Worm (Caenorhabditis elegans) whole organism, L4 larva: ENCODE results near the gene bec-1.
A peak's percentile ranks its signal among the peaks of the same experiment; 100 is the strongest.

Experiments used
- F10B5.3 ChIP-seq: sonication (generic microtip); optimal IDR thresholded peaks from 2 replicates; lab custom pipeline; 2016; ENCODE audit warnings: mild to moderate bottlenecking, missing genetic modification characterization, missing compliant biosample characterization
- F37D6.2 ChIP-seq: sonication (generic microtip); optimal IDR thresholded peaks from 2 replicates; lab custom pipeline; 2016; ENCODE audit warnings: mild to moderate bottlenecking, missing genetic modification characterization, missing compliant biosample characterization
- F49E8.2 ChIP-seq: sonication (generic microtip); optimal IDR thresholded peaks from 2 replicates; lab custom pipeline; 2016; ENCODE audit warnings: missing compliant biosample characterization, mild to moderate bottlenecking, missing genetic modification characterization, borderline replicate concordance
- R02D3.7 ChIP-seq: fragments of 150-350 bp; sonication (generic microtip); optimal IDR thresholded peaks from 3 replicates; lab custom pipeline; 2014; ENCODE audit warnings: missing biosample characterization, missing genetic modification characterization
- T20F7.1 ChIP-seq: fragments of 200-800 bp; sonication (Bioruptor generic); optimal IDR thresholded peaks from 2 replicates; lab custom pipeline; 2018; ENCODE audit warnings: mild to moderate bottlenecking, missing genetic modification characterization, missing compliant biosample characterization
- Y5F2A.4 ChIP-seq: fragments of 200-800 bp; sonication (Bioruptor generic); optimal IDR thresholded peaks from 2 replicates; lab custom pipeline; 2018; ENCODE audit warnings: mild to moderate bottlenecking, missing genetic modification characterization, missing compliant biosample characterization
- Y75B8A.6 ChIP-seq: fragments of 200-800 bp; sonication (Bioruptor generic); IDR thresholded peaks from 2 replicates; pipeline ENCODE4 v1.3.6; 2022; ENCODE audit warnings: missing genetic modification reagents, missing genetic modification characterization, missing compliant biosample characterization
- ZK337.2 ChIP-seq: fragments of 200-800 bp; sonication (Bioruptor generic); IDR thresholded peaks from 2 replicates; pipeline ENCODE4 v1.3.6; 2022; ENCODE audit warnings: missing genetic modification reagents, missing genetic modification characterization, missing compliant biosample characterization
- ZK546.5 ChIP-seq, 2 experiments: sonication (generic microtip); optimal IDR thresholded peaks; 2 replicates each; lab custom pipeline; 2017; ENCODE audit warnings: missing biosample characterization in 2 of 2, missing genetic modification characterization in 2 of 2
- aha-1 ChIP-seq: fragments of 150-350 bp; peaks from one replicate; lab custom pipeline; 2014; ENCODE audit warnings: missing biosample characterization, missing genetic modification characterization
- aly-2 ChIP-seq: sonication (generic microtip); optimal IDR thresholded peaks from 2 replicates; lab custom pipeline; 2018; ENCODE audit warnings: missing biosample characterization, missing genetic modification characterization
- ama-1 ChIP-seq: fragments of 150-350 bp; optimal IDR thresholded peaks from 2 replicates; lab custom pipeline; 2014; ENCODE audit warnings: inconsistent platforms, mixed read lengths
- arid-1 ChIP-seq: fragments of 200-800 bp; sonication (Bioruptor generic); conservative IDR thresholded peaks from 2 replicates; pipeline ENCODE4 v1.3.6; 2022; ENCODE audit warnings: missing genetic modification reagents, missing genetic modification characterization, missing compliant biosample characterization
- attf-4 ChIP-seq: sonication (generic microtip); optimal IDR thresholded peaks from 3 replicates; lab custom pipeline; 2017; ENCODE audit warnings: missing biosample characterization, missing genetic modification characterization
- ceh-32 ChIP-seq: sonication (generic microtip); optimal IDR thresholded peaks from 2 replicates; lab custom pipeline; 2016; ENCODE audit warnings: mild to moderate bottlenecking, missing genetic modification characterization, missing compliant biosample characterization; ENCODE audit not compliant: poor library complexity
- ceh-62 ChIP-seq: sonication (generic microtip); optimal IDR thresholded peaks from 2 replicates; lab custom pipeline; 2017; ENCODE audit warnings: missing biosample characterization, missing genetic modification characterization
- ctbp-1 ChIP-seq: fragments of 200-800 bp; sonication (Bioruptor generic); IDR thresholded peaks from 2 replicates; pipeline ENCODE4 v1.3.6; 2022; ENCODE audit warnings: missing genetic modification reagents, missing genetic modification characterization, missing compliant biosample characterization
- daf-8 ChIP-seq: fragments of 200-800 bp; sonication (Bioruptor generic); IDR thresholded peaks from 2 replicates; pipeline ENCODE4 v1.3.6; 2022; ENCODE audit warnings: missing genetic modification characterization, missing compliant biosample characterization
- dmd-6 ChIP-seq: fragments of 200-800 bp; sonication (Bioruptor generic); IDR thresholded peaks from 2 replicates; pipeline ENCODE4 v1.3.6; 2022; ENCODE audit warnings: missing genetic modification reagents, missing genetic modification characterization, missing compliant biosample characterization
- dmd-9 ChIP-seq: fragments of 200-800 bp; sonication (Bioruptor generic); IDR thresholded peaks from 2 replicates; pipeline ENCODE4 v1.3.6; 2022; ENCODE audit warnings: missing genetic modification reagents, missing genetic modification characterization, missing compliant biosample characterization
- duxl-1 ChIP-seq: sonication (generic microtip); optimal IDR thresholded peaks from 2 replicates; lab custom pipeline; 2016; ENCODE audit warnings: mild to moderate bottlenecking, missing genetic modification characterization, moderate library complexity, missing compliant biosample characterization; ENCODE audit not compliant: poor library complexity
- egl-43 ChIP-seq: fragments of 200-800 bp; sonication (Bioruptor generic); IDR thresholded peaks from 2 replicates; pipeline ENCODE4 v1.3.6; 2022; ENCODE audit warnings: missing genetic modification reagents, missing genetic modification characterization, missing compliant biosample characterization
- fkh-10 ChIP-seq: fragments of 150-350 bp; optimal IDR thresholded peaks from 2 replicates; lab custom pipeline; 2014; ENCODE audit warnings: missing biosample characterization, missing genetic modification reagents, missing genetic modification characterization
- hif-1 ChIP-seq, 2 experiments: sonication (generic microtip); optimal IDR thresholded peaks; 2 replicates each; lab custom pipeline; 2016 to 2017; ENCODE audit warnings: missing compliant biosample characterization in 2 of 2, missing genetic modification characterization in 2 of 2, missing genetic modification reagents in 2 of 2, missing genotype in 2 of 2, mild to moderate bottlenecking in 1 of 2
- hlh-11 ChIP-seq: fragments of 200-800 bp; sonication (Bioruptor generic); optimal IDR thresholded peaks from 2 replicates; lab custom pipeline; 2018; ENCODE audit warnings: mild to moderate bottlenecking, missing genetic modification characterization, missing compliant biosample characterization
- hlh-30 ChIP-seq: sonication (generic microtip); optimal IDR thresholded peaks from 2 replicates; lab custom pipeline; 2017; ENCODE audit warnings: antibody characterized with exemption, mild to moderate bottlenecking, missing genetic modification characterization, missing compliant biosample characterization; ENCODE audit not compliant: insufficient read depth
- lin-38 ChIP-seq: fragments of 200-800 bp; sonication (Bioruptor generic); IDR thresholded peaks from 2 replicates; pipeline ENCODE4 v1.3.6; 2022; ENCODE audit warnings: missing genetic modification reagents, missing genetic modification characterization, missing compliant biosample characterization
- lin-39 ChIP-seq: fragments of 150-350 bp; optimal IDR thresholded peaks from 2 replicates; lab custom pipeline; 2014; ENCODE audit warnings: missing biosample characterization, missing genetic modification reagents, missing genetic modification characterization
- lsy-2 ChIP-seq, 2 experiments: fragments of 150-350 bp in 1 of 2; sonication (generic microtip) in 1 of 2; optimal IDR thresholded peaks; 2 replicates each; lab custom pipeline; 2014 to 2017; ENCODE audit warnings: missing biosample characterization in 2 of 2, missing genetic modification characterization in 2 of 2
- madf-9 ChIP-seq: fragments of 200-800 bp; sonication (Bioruptor generic); conservative IDR thresholded peaks from 2 replicates; pipeline ENCODE4 v1.3.6; 2022; ENCODE audit warnings: missing genetic modification reagents, missing genetic modification characterization, missing compliant biosample characterization
- mdl-1 ChIP-seq, 2 experiments: fragments of 150-350 bp in 1 of 2; sonication (generic microtip) in 1 of 2; optimal IDR thresholded peaks; 2 replicates each; lab custom pipeline; 2014 to 2017; ENCODE audit warnings: missing biosample characterization in 2 of 2, missing genetic modification characterization in 2 of 2
- mdt-29 ChIP-seq: fragments of 200-800 bp; sonication (Bioruptor generic); IDR thresholded peaks from 2 replicates; pipeline ENCODE4 v1.3.6; 2022; ENCODE audit warnings: missing genetic modification reagents, missing genetic modification characterization, missing compliant biosample characterization
- mep-1 ChIP-seq: fragments of 150-350 bp; sonication (generic microtip); optimal IDR thresholded peaks from 3 replicates; lab custom pipeline; 2014; ENCODE audit warnings: missing biosample characterization, missing genetic modification characterization
- mes-2 ChIP-seq: sonication (generic microtip); optimal IDR thresholded peaks from 2 replicates; lab custom pipeline; 2016; ENCODE audit warnings: missing genotype, mild to moderate bottlenecking, missing genetic modification characterization, missing compliant biosample characterization; ENCODE audit not compliant: poor library complexity, severe bottlenecking
- mxl-2 ChIP-seq: fragments of 200-800 bp; sonication (Bioruptor generic); conservative IDR thresholded peaks from 2 replicates; pipeline ENCODE4 v1.3.6; 2022; ENCODE audit warnings: missing genetic modification reagents, missing genetic modification characterization, missing compliant biosample characterization
- nhr-11 ChIP-seq: fragments of 150-350 bp; optimal IDR thresholded peaks from 2 replicates; lab custom pipeline; 2014; ENCODE audit warnings: missing biosample characterization, missing genetic modification characterization
- nhr-25 ChIP-seq: sonication (generic microtip); optimal IDR thresholded peaks from 2 replicates; lab custom pipeline; 2017; ENCODE audit warnings: missing genetic modification characterization, mild to moderate bottlenecking, missing compliant biosample characterization, antibody characterized with exemption, moderate library complexity, borderline replicate concordance; ENCODE audit not compliant: insufficient read depth
- nhr-6 ChIP-seq: fragments of 150-350 bp; optimal IDR thresholded peaks from 2 replicates; lab custom pipeline; 2014; ENCODE audit warnings: missing biosample characterization, missing genetic modification characterization
- nhr-76 ChIP-seq: fragments of 150-350 bp; optimal IDR thresholded peaks from 2 replicates; lab custom pipeline; 2014; ENCODE audit warnings: missing biosample characterization, missing genetic modification characterization
- nhr-77 ChIP-seq: fragments of 150-350 bp; optimal IDR thresholded peaks from 2 replicates; lab custom pipeline; 2014; ENCODE audit warnings: missing biosample characterization, missing genetic modification characterization
- php-3 ChIP-seq: fragments of 200-800 bp; sonication (Bioruptor generic); IDR thresholded peaks from 2 replicates; pipeline ENCODE4 v1.3.6; 2022; ENCODE audit warnings: missing genetic modification reagents, missing genetic modification characterization, missing compliant biosample characterization
- pqm-1 ChIP-seq: sonication (generic microtip); optimal IDR thresholded peaks from 2 replicates; lab custom pipeline; 2017; ENCODE audit warnings: missing biosample characterization, missing genetic modification characterization
- rbr-2 ChIP-seq: sonication (generic microtip); optimal IDR thresholded peaks from 2 replicates; lab custom pipeline; 2016; ENCODE audit warnings: missing genotype, missing genetic modification characterization, missing compliant biosample characterization
- sdz-12 ChIP-seq: fragments of 200-800 bp; sonication (Bioruptor generic); optimal IDR thresholded peaks from 2 replicates; lab custom pipeline; 2018; ENCODE audit warnings: mild to moderate bottlenecking, missing genetic modification characterization, missing compliant biosample characterization
- spr-3 ChIP-seq: fragments of 200-800 bp; sonication (Bioruptor generic); optimal IDR thresholded peaks from 2 replicates; lab custom pipeline; 2018; ENCODE audit warnings: mild to moderate bottlenecking, missing genetic modification characterization, missing compliant biosample characterization
- unc-130 ChIP-seq: sonication (generic microtip); optimal IDR thresholded peaks from 2 replicates; lab custom pipeline; 2016; ENCODE audit warnings: missing genetic modification reagents, missing genetic modification characterization, missing compliant biosample characterization
- unc-62 ChIP-seq, 3 experiments: fragments of 150-350 bp in 1 of 3; sonication (generic microtip); optimal IDR thresholded peaks in 2 of 3; peaks in 1 of 3; 1 replicate in 1 of 3; 2 replicates in 2 of 3; lab custom pipeline; 2014 to 2017; ENCODE audit warnings: missing biosample characterization in 3 of 3, missing genetic modification characterization in 3 of 3, missing genetic modification reagents in 3 of 3, missing genotype in 1 of 3
- zag-1 ChIP-seq: fragments of 150-350 bp; optimal IDR thresholded peaks from 2 replicates; lab custom pipeline; 2014; ENCODE audit warnings: missing biosample characterization, missing genetic modification characterization
- zfp-3 ChIP-seq: fragments of 200-800 bp; sonication (Bioruptor generic); conservative IDR thresholded peaks from 2 replicates; pipeline ENCODE4 v1.3.6; 2022; ENCODE audit warnings: missing genetic modification reagents, missing genetic modification characterization, missing compliant biosample characterization
- ztf-7 ChIP-seq: fragments of 150-350 bp; optimal IDR thresholded peaks from 2 replicates; lab custom pipeline; 2014; ENCODE audit warnings: missing biosample characterization, missing genetic modification characterization

Gene bec-1

ce11 chrIV:5664375-5665004 is at the start of gene bec-1:
bec-1 (minus strand) TSS chrIV:5664425.
- no peak for TF ChIP-seq nhr-77 (tag; lab: Kevin White, UChicago)
- no peak for TF ChIP-seq Y75B8A.6 (GFP tag; lab: Robert Waterston, UW)
- TF ChIP-seq nhr-25 (tag; lab: Kevin White, UChicago) = no peak
- no peak for TF ChIP-seq Y5F2A.4 (GFP tag; lab: Kevin White, UChicago)
- TF ChIP-seq T20F7.1 = no peak
- TF ChIP-seq mxl-2 = no peak
- TF ChIP-seq lsy-2 (tag; optimal IDR thresholded peaks at IDR 0.05; lab: Kevin White, UChicago) = no peak
- no peak for TF ChIP-seq R02D3.7
- no peak for TF ChIP-seq mes-2 (tag; lab: Kevin White, UChicago)
- TF ChIP-seq madf-9 (GFP tag; lab: Robert Waterston, UW) = 0 out of 2 replicates have a peak, but pooled peaks have one; percentile 9
- no peak for TF ChIP-seq lin-38 (GFP tag; lab: Robert Waterston, UW)
- no peak for TF ChIP-seq daf-8 (GFP tag; lab: Robert Waterston, UW)
- TF ChIP-seq aly-2 (tag; lab: Kevin White, UChicago) = no peak
- no peak for TF ChIP-seq ceh-32 (tag; lab: Kevin White, UChicago)
- TF ChIP-seq hlh-30 (tag; lab: Kevin White, UChicago) = no peak
- 0 out of 2 replicates have a peak, but pooled peaks have one; percentile 21 for TF ChIP-seq dmd-6 (GFP tag; lab: Robert Waterston, UW)
- peak; percentile 31 for TF ChIP-seq hlh-11
- TF ChIP-seq rbr-2 (tag; lab: Kevin White, UChicago) = no peak
- TF ChIP-seq mep-1 (tag; lab: Kevin White, UChicago) = no peak
- TF ChIP-seq ama-1 = no peak
- TF ChIP-seq arid-1 (GFP tag; lab: Robert Waterston, UW) = no peak
- no peak for TF ChIP-seq mdt-29 (GFP tag; lab: Robert Waterston, UW)
- no peak for TF ChIP-seq F10B5.3 (tag; lab: Kevin White, UChicago)
- no peak for TF ChIP-seq ceh-62 (tag; lab: Kevin White, UChicago)
- TF ChIP-seq zfp-3 (GFP tag; lab: Robert Waterston, UW) = no peak
- TF ChIP-seq ctbp-1 = no peak
- peak in 1 of 2 experiments; percentile 28 for TF ChIP-seq unc-62 (GFP tag; optimal IDR thresholded peaks at IDR 0.05 in 1 of 2; lab: Kevin White, UChicago)
- TF ChIP-seq unc-62 (tag; optimal IDR thresholded peaks at IDR 0.05; lab: Kevin White, UChicago) = no peak
- TF ChIP-seq aha-1 (tag; lab: Kevin White, UChicago) = peak; percentile 19
- no peak for TF ChIP-seq nhr-76 (tag; lab: Kevin White, UChicago)
- TF ChIP-seq pqm-1 (tag; lab: Kevin White, UChicago) = no peak
- no peak for TF ChIP-seq lin-39
- no peak for TF ChIP-seq F49E8.2 (tag; lab: Kevin White, UChicago)
- no peak for TF ChIP-seq ZK337.2 (GFP tag; lab: Robert Waterston, UW)
- no peak for TF ChIP-seq dmd-9 (GFP tag; lab: Robert Waterston, UW)
- TF ChIP-seq fkh-10 (GFP tag; lab: Kevin White, UChicago) = no peak
- TF ChIP-seq php-3 (GFP tag; lab: Robert Waterston, UW) = no peak
- no peak for TF ChIP-seq F37D6.2 (tag; lab: Kevin White, UChicago)
- TF ChIP-seq nhr-11 (tag; lab: Kevin White, UChicago) = no peak
- no peak for TF ChIP-seq unc-130 (GFP tag; lab: Kevin White, UChicago)
- TF ChIP-seq spr-3 (GFP tag; lab: Kevin White, UChicago) = no peak
- no peak for TF ChIP-seq sdz-12 (GFP tag; lab: Kevin White, UChicago)
- no peak for TF ChIP-seq zag-1 (tag; lab: Kevin White, UChicago)
- no peak for TF ChIP-seq duxl-1
- TF ChIP-seq attf-4 (tag; lab: Kevin White, UChicago) = no peak
- no peak for TF ChIP-seq mdl-1 (tag; optimal IDR thresholded peaks at IDR 0.05; lab: Kevin White, UChicago)
- TF ChIP-seq ZK546.5 (tag; optimal IDR thresholded peaks at IDR 0.05; lab: Kevin White, UChicago) = no peak
- no peak for TF ChIP-seq hif-1 (tag; optimal IDR thresholded peaks at IDR 0.05; lab: Kevin White, UChicago)
- TF ChIP-seq egl-43 (GFP tag; lab: Robert Waterston, UW) = no peak
- TF ChIP-seq nhr-6 (tag; lab: Kevin White, UChicago) = no peak
- TF ChIP-seq ztf-7 (tag; lab: Kevin White, UChicago) = no peak
